Fruit fly (Drosophila melanogaster): ENCODE results near the gene salt.

Gene salt

DNA sequence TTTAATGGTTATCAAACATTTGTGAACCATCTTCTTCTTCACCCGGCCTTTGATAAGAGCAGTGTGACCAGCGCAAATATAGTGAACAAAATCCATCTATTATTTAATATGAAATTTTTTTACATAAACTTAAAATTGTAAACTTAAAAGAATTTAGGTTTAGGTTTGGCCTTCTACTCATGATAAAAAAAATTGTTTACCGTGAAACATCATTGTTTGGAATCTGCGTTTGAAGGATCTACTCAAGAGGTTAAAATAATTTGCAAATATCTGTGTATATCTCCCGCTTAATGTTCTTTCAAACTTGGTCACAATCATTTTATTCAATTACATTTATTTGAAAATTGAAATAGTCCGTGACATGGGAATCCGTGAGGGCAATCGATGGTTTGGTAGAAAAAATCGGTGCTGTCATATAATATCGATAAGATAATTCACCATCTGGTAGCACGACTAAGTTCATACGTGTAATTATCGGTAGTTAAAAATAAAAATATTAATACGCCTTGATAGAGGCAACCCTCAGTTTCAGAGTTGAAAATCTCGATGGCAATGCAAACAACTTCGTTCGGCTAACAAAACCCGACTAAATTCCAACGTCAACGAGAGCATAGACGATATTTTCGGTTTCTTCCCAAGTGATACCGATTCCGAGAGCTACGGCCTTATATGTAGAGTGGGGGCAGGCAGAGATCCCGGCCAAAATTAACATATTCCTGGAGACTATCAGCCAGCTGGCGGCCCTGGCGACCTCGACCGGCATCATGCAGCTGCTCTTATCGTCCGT, 17.5 kb upstream of the salt start, which contains the start of the genes betaGlu and sip3 (continued):
- no peak for TF ChIP-seq Dfd (GFP tag; optimal IDR thresholded peaks at IDR 0.05)
- no peak for TF ChIP-seq CG1647 (GFP tag; optimal IDR thresholded peaks at IDR 0.05)
- TF ChIP-seq crc (GFP tag; optimal IDR thresholded peaks at IDR 0.05) = no peak
- TF ChIP-seq CG12104 (GFP tag; optimal IDR thresholded peaks at IDR 0.05) = no peak
- no peak for TF ChIP-seq CG6683 (GFP tag; optimal IDR thresholded peaks at IDR 0.05)
- TF ChIP-seq tgo (GFP tag; IDR thresholded peaks at IDR 0.05) = no peak
- no peak for TF ChIP-seq CG43689 (GFP tag; IDR thresholded peaks at IDR 0.05)
- no peak for TF ChIP-seq ab (GFP tag; optimal IDR thresholded peaks at IDR 0.05)
- TF ChIP-seq CG3407 (GFP tag; optimal IDR thresholded peaks at IDR 0.05) = no peak
- no peak for TF ChIP-seq HLHmδ (GFP tag; optimal IDR thresholded peaks at IDR 0.05)
- no peak for TF ChIP-seq Bdp1 (GFP tag; optimal IDR thresholded peaks at IDR 0.05)
- TF ChIP-seq CG9817 (tag; optimal IDR thresholded peaks at IDR 0.05) = no peak
- TF ChIP-seq CG10654 (GFP tag; optimal IDR thresholded peaks at IDR 0.05) = no peak
- peak; percentile 66 for TF ChIP-seq gfzf (GFP tag; optimal IDR thresholded peaks at IDR 0.05)
- TF ChIP-seq pros (GFP tag; optimal IDR thresholded peaks at IDR 0.05) = no peak
- TF ChIP-seq slou (GFP tag; optimal IDR thresholded peaks at IDR 0.05) = no peak
- no peak for TF ChIP-seq CG11247 (GFP tag; IDR thresholded peaks at IDR 0.05)
- TF ChIP-seq CG8089 (GFP tag; optimal IDR thresholded peaks at IDR 0.05) = no peak
- TF ChIP-seq CG12391 (tag; optimal IDR thresholded peaks at IDR 0.05) = peak; percentile 65
- no peak for TF ChIP-seq CG17359 (tag; optimal IDR thresholded peaks at IDR 0.05)
- no peak for TF ChIP-seq vvl (GFP tag; IDR thresholded peaks at IDR 0.05)
- peak; percentile 25 for TF ChIP-seq CG8924 (tag; optimal IDR thresholded peaks at IDR 0.05)
- TF ChIP-seq slp2 (GFP tag; optimal IDR thresholded peaks at IDR 0.05) = no peak
- no peak for TF ChIP-seq CG11696 (GFP tag; IDR thresholded peaks at IDR 0.05)
- TF ChIP-seq her (GFP tag; optimal IDR thresholded peaks at IDR 0.05) = no peak
- TF ChIP-seq sima (GFP tag; optimal IDR thresholded peaks at IDR 0.05) = no peak
- peak; percentile 48; the same call in 1 of the 2 replicates for TF ChIP-seq CG9932 (GFP tag; IDR thresholded peaks at IDR 0.05)
- no peak for TF ChIP-seq gt (GFP tag; IDR thresholded peaks at IDR 0.05)
- no peak for TF ChIP-seq CG15479 (GFP tag; optimal IDR thresholded peaks at IDR 0.05)
- TF ChIP-seq CG14860 (GFP tag; IDR thresholded peaks at IDR 0.05; ENCODE audit: partially characterized antibody) = peak; percentile 90
- no peak for TF ChIP-seq CHES-1-like (GFP tag; optimal IDR thresholded peaks at IDR 0.05)
- no peak for TF ChIP-seq CG4707 (GFP tag; optimal IDR thresholded peaks at IDR 0.05)
- no peak for TF ChIP-seq CG17328 (GFP tag; IDR thresholded peaks at IDR 0.05)
- no peak for TF ChIP-seq ranshi (GFP tag; IDR thresholded peaks at IDR 0.05)
- TF ChIP-seq CG7987 (GFP tag; optimal IDR thresholded peaks at IDR 0.05) = no peak
- TF ChIP-seq CG13123 (GFP tag; optimal IDR thresholded peaks at IDR 0.05) = peak; percentile 0
- TF ChIP-seq ERR (GFP tag; optimal IDR thresholded peaks at IDR 0.05) = no peak
- peak; percentile 39 for TF ChIP-seq CoRest (tag; optimal IDR thresholded peaks at IDR 0.05)
- TF ChIP-seq zf30C (GFP tag; optimal IDR thresholded peaks at IDR 0.05) = no peak
- no peak for TF ChIP-seq bab2 (GFP tag; optimal IDR thresholded peaks at IDR 0.05)
- no peak for TF ChIP-seq Sox100B (GFP tag; optimal IDR thresholded peaks at IDR 0.05)
- peak; percentile 96 for TF ChIP-seq CG17385 (GFP tag; optimal IDR thresholded peaks at IDR 0.05)
- TF ChIP-seq vfl (GFP tag; optimal IDR thresholded peaks at IDR 0.05) = no peak
- TF ChIP-seq p53 (GFP tag; optimal IDR thresholded peaks at IDR 0.05) = no peak
- no peak for TF ChIP-seq otp (GFP tag; IDR thresholded peaks at IDR 0.05)
- peak; percentile 32 for TF ChIP-seq MBD-R2 (GFP tag; IDR thresholded peaks at IDR 0.05)
- TF ChIP-seq CG11723 (GFP tag; optimal IDR thresholded peaks at IDR 0.05) = no peak
- no peak for TF ChIP-seq CG12942 (GFP tag; optimal IDR thresholded peaks at IDR 0.05)
- TF ChIP-seq MESR4 (GFP tag; optimal IDR thresholded peaks at IDR 0.05) = peak; percentile 61
- TF ChIP-seq CG12744 (GFP tag; optimal IDR thresholded peaks at IDR 0.05) = peak; percentile 27
- no peak for TF ChIP-seq CG4820 (GFP tag; optimal IDR thresholded peaks at IDR 0.05)

Data from whole organism, embryonic.